Worm (Caenorhabditis elegans) whole organism, young adult: ENCODE results near the gene R09A8.5.

Source experiments
- B0019.2 ChIP-seq: fragments of 200-800 bp; sonication (Bioruptor generic); conservative IDR thresholded peaks from 2 replicates; pipeline ENCODE4 v1.3.6; 2022; ENCODE audit warnings: missing genetic modification reagents, missing genetic modification characterization, missing compliant biosample characterization
- B0261.1 ChIP-seq: sonication (generic microtip); optimal IDR thresholded peaks from 2 replicates; lab custom pipeline; 2016; ENCODE audit warnings: mild to moderate bottlenecking, missing genetic modification characterization, moderate library complexity, missing compliant biosample characterization
- C06A6.2 ChIP-seq: fragments of 200-800 bp; sonication (Bioruptor generic); conservative IDR thresholded peaks from 2 replicates; pipeline ENCODE4 v1.3.6; 2022; ENCODE audit warnings: missing genetic modification characterization, missing compliant biosample characterization
- F10E7.11 ChIP-seq: sonication (generic microtip); optimal IDR thresholded peaks from 2 replicates; lab custom pipeline; 2017; ENCODE audit warnings: mild to moderate bottlenecking, missing genetic modification characterization, moderate library complexity, missing compliant biosample characterization
- F39B2.1 ChIP-seq: fragments of 200-800 bp; sonication (Bioruptor generic); IDR thresholded peaks from 2 replicates; pipeline ENCODE4 v1.3.6; 2022; ENCODE audit warnings: missing genetic modification reagents, missing genetic modification characterization, missing compliant biosample characterization
- F55B11.4 ChIP-seq: sonication (generic microtip); optimal IDR thresholded peaks from 2 replicates; lab custom pipeline; 2016; ENCODE audit warnings: missing compliant biosample characterization, missing genetic modification characterization, borderline replicate concordance; ENCODE audit not compliant: insufficient read depth
- K11D2.4 ChIP-seq: fragments of 200-800 bp; sonication (Bioruptor generic); IDR thresholded peaks from 2 replicates; pipeline ENCODE4 v1.3.6; 2022; ENCODE audit warnings: missing genetic modification reagents, missing genetic modification characterization, missing compliant biosample characterization
- K12H6.12 ChIP-seq: fragments of 200-800 bp; sonication (Bioruptor generic); optimal IDR thresholded peaks from 2 replicates; lab custom pipeline; 2018; ENCODE audit warnings: mild to moderate bottlenecking, missing genetic modification characterization, missing compliant biosample characterization
- T07F8.4 ChIP-seq: sonication (generic microtip); optimal IDR thresholded peaks from 2 replicates; lab custom pipeline; 2016; ENCODE audit warnings: mild to moderate bottlenecking, missing genetic modification characterization, moderate library complexity, missing compliant biosample characterization
- T26A5.8 ChIP-seq: sonication (generic microtip); optimal IDR thresholded peaks from 2 replicates; lab custom pipeline; 2016; ENCODE audit warnings: missing genetic modification characterization, missing compliant biosample characterization
- Y95B8A.8 ChIP-seq: fragments of 200-800 bp; sonication (Bioruptor generic); IDR thresholded peaks from 2 replicates; pipeline ENCODE4 v1.3.6; 2022; ENCODE audit warnings: missing genetic modification reagents, missing genetic modification characterization, missing compliant biosample characterization
- akir-1 ChIP-seq: fragments of 200-800 bp; sonication (Bioruptor generic); optimal IDR thresholded peaks from 2 replicates; lab custom pipeline; 2018; ENCODE audit warnings: mild to moderate bottlenecking, missing genetic modification characterization, moderate library complexity, missing compliant biosample characterization
- bed-2 ChIP-seq: fragments of 200-800 bp; sonication (Bioruptor generic); IDR thresholded peaks from 2 replicates; pipeline ENCODE4 v1.3.6; 2022; ENCODE audit warnings: missing genetic modification reagents, missing genetic modification characterization, missing compliant biosample characterization
- ccch-3 ChIP-seq: fragments of 200-800 bp; sonication (Bioruptor generic); optimal IDR thresholded peaks from 2 replicates; lab custom pipeline; 2018; ENCODE audit warnings: mild to moderate bottlenecking, missing genetic modification characterization, missing compliant biosample characterization
- ceh-27 ChIP-seq: fragments of 200-800 bp; sonication (Bioruptor generic); optimal IDR thresholded peaks from 2 replicates; lab custom pipeline; 2018; ENCODE audit warnings: mild to moderate bottlenecking, missing genetic modification characterization, moderate library complexity, missing compliant biosample characterization
- ceh-58 ChIP-seq: fragments of 200-800 bp; sonication (Bioruptor generic); IDR thresholded peaks from 2 replicates; pipeline ENCODE4 v1.3.6; 2022; ENCODE audit warnings: missing genetic modification characterization, missing compliant biosample characterization
- chd-7 ChIP-seq: sonication (generic microtip); optimal IDR thresholded peaks from 2 replicates; lab custom pipeline; 2016; ENCODE audit warnings: mild to moderate bottlenecking, missing genetic modification characterization, moderate library complexity, missing compliant biosample characterization
- die-1 ChIP-seq: sonication (generic microtip); optimal IDR thresholded peaks from 2 replicates; lab custom pipeline; 2016; ENCODE audit warnings: missing genotype, mild to moderate bottlenecking, missing genetic modification characterization, missing compliant biosample characterization
- egrh-3 ChIP-seq: fragments of 200-800 bp; sonication (Bioruptor generic); IDR thresholded peaks from 2 replicates; pipeline ENCODE4 v1.3.6; 2022; ENCODE audit warnings: missing genetic modification reagents, missing genetic modification characterization, missing compliant biosample characterization
- ets-4 ChIP-seq: fragments of 200-800 bp; sonication (Bioruptor generic); optimal IDR thresholded peaks from 2 replicates; lab custom pipeline; 2018; ENCODE audit warnings: mild to moderate bottlenecking, missing genetic modification characterization, missing compliant biosample characterization
- hlh-12 ChIP-seq: sonication (generic microtip); optimal IDR thresholded peaks from 2 replicates; lab custom pipeline; 2016; ENCODE audit warnings: missing genetic modification characterization, missing compliant biosample characterization
- hmg-20 ChIP-seq: fragments of 200-800 bp; sonication (Bioruptor generic); IDR thresholded peaks from 2 replicates; pipeline ENCODE4 v1.3.6; 2022; ENCODE audit warnings: missing genetic modification reagents, missing genetic modification characterization, missing compliant biosample characterization
- hsf-1 ChIP-seq: fragments of 200-800 bp; sonication (Bioruptor generic); IDR thresholded peaks from 2 replicates; pipeline ENCODE4 v1.3.6; 2022; ENCODE audit warnings: missing genetic modification reagents, missing genetic modification characterization, missing compliant biosample characterization
- let-607 ChIP-seq, 2 experiments: fragments of 200-800 bp in 1 of 2; sonication (Bioruptor generic) in 1 of 2; sonication (generic microtip) in 1 of 2; optimal IDR thresholded peaks; 2 replicates each; lab custom pipeline; 2016 to 2018; ENCODE audit warnings: mild to moderate bottlenecking in 2 of 2, missing compliant biosample characterization in 2 of 2, missing genetic modification characterization in 2 of 2, moderate library complexity in 2 of 2, missing genotype in 1 of 2
- lin-35 ChIP-seq, 3 experiments: fragments of 150-350 bp in 2 of 3; sonication (generic microtip) in 1 of 3; optimal IDR thresholded peaks; 2 replicates each; lab custom pipeline; 2014 to 2018; ENCODE audit warnings: missing biosample characterization in 3 of 3, missing genetic modification characterization in 3 of 3, missing genetic modification reagents in 3 of 3
- lsy-27 ChIP-seq: sonication (generic microtip); optimal IDR thresholded peaks from 2 replicates; lab custom pipeline; 2017; ENCODE audit warnings: missing genetic modification characterization, mild to moderate bottlenecking, missing compliant biosample characterization, antibody characterized with exemption, missing genotype, borderline replicate concordance; ENCODE audit not compliant: insufficient read depth
- mel-28 ChIP-seq: sonication (generic microtip); optimal IDR thresholded peaks from 2 replicates; lab custom pipeline; 2016; ENCODE audit warnings: borderline replicate concordance, mild to moderate bottlenecking, missing genetic modification characterization, missing compliant biosample characterization
- mxl-1 ChIP-seq: sonication (generic microtip); optimal IDR thresholded peaks from 2 replicates; lab custom pipeline; 2016; ENCODE audit warnings: missing genetic modification characterization, missing compliant biosample characterization
- nfya-1 ChIP-seq: sonication (generic microtip); optimal IDR thresholded peaks from 2 replicates; lab custom pipeline; 2017; ENCODE audit warnings: antibody characterized with exemption, missing compliant biosample characterization, missing genetic modification characterization, borderline replicate concordance; ENCODE audit not compliant: insufficient read depth
- nhr-80 ChIP-seq: sonication (generic microtip); optimal IDR thresholded peaks from 2 replicates; lab custom pipeline; 2016; ENCODE audit warnings: missing genetic modification characterization, missing compliant biosample characterization
- pbrm-1 ChIP-seq: fragments of 200-800 bp; sonication (Bioruptor generic); IDR thresholded peaks from 2 replicates; pipeline ENCODE4 v1.3.6; 2022; ENCODE audit warnings: missing genetic modification reagents, missing genetic modification characterization, missing compliant biosample characterization
- snpc-3.4 ChIP-seq: sonication (generic microtip); optimal IDR thresholded peaks from 2 replicates; lab custom pipeline; 2017; ENCODE audit warnings: missing genetic modification characterization, mild to moderate bottlenecking, missing compliant biosample characterization, antibody characterized with exemption, moderate library complexity, missing genotype, missing genetic modification reagents
- tbp1 ChIP-seq: fragments of 200-800 bp; sonication (Bioruptor generic); optimal IDR thresholded peaks from 2 replicates; lab custom pipeline; 2018; ENCODE audit warnings: mild to moderate bottlenecking, missing genetic modification characterization, missing compliant biosample characterization
- tlf-1 ChIP-seq: fragments of 200-800 bp; sonication (Bioruptor generic); optimal IDR thresholded peaks from 2 replicates; lab custom pipeline; 2018; ENCODE audit warnings: mild to moderate bottlenecking, missing genetic modification characterization, missing compliant biosample characterization
- unc-62 ChIP-seq: fragments of 150-350 bp; optimal IDR thresholded peaks from 2 replicates; lab custom pipeline; 2014; ENCODE audit warnings: missing biosample characterization, missing genetic modification reagents, missing genetic modification characterization
- xnd-1 ChIP-seq: sonication (generic microtip); optimal IDR thresholded peaks from 2 replicates; lab custom pipeline; 2016; ENCODE audit warnings: missing genotype, missing genetic modification reagents, missing genetic modification characterization, missing compliant biosample characterization
- zim-3 ChIP-seq: sonication (generic microtip); optimal IDR thresholded peaks from 2 replicates; lab custom pipeline; 2017; ENCODE audit warnings: mild to moderate bottlenecking, missing genetic modification characterization, moderate library complexity, missing compliant biosample characterization
- ztf-22 ChIP-seq: fragments of 200-800 bp; sonication (Bioruptor generic); optimal IDR thresholded peaks from 2 replicates; lab custom pipeline; 2018; ENCODE audit warnings: mild to moderate bottlenecking, missing genetic modification characterization, moderate library complexity, missing compliant biosample characterization
- ztf-25 ChIP-seq: fragments of 200-800 bp; sonication (Bioruptor generic); IDR thresholded peaks from 2 replicates; pipeline ENCODE4 v1.3.6; 2022; ENCODE audit warnings: missing genetic modification reagents, missing genetic modification characterization, missing compliant biosample characterization
- ztf-6 ChIP-seq: fragments of 200-800 bp; sonication (Bioruptor generic); IDR thresholded peaks from 2 replicates; pipeline ENCODE4 v1.3.6; 2022; ENCODE audit warnings: missing genetic modification reagents, missing genetic modification characterization, missing compliant biosample characterization

R09A8.5 gene

ce11 chrX:12679603-12680002 is 39.2 kb upstream of the R09A8.5 start:
- TF ChIP-seq xnd-1 = no peak
- no peak for TF ChIP-seq K11D2.4
- TF ChIP-seq tbp1 (GFP tag; lab: Kevin White, UChicago) = no peak
- no peak for TF ChIP-seq ceh-58 (GFP tag; lab: Robert Waterston, UW)
- TF ChIP-seq C06A6.2 (GFP tag; lab: Robert Waterston, UW) = no peak
- no peak for TF ChIP-seq hmg-20 (GFP tag; lab: Robert Waterston, UW)
- no peak for TF ChIP-seq B0019.2
- no peak for TF ChIP-seq ets-4 (GFP tag; lab: Kevin White, UChicago)
- TF ChIP-seq T07F8.4 (tag; lab: Kevin White, UChicago) = no peak
- TF ChIP-seq unc-62 (GFP tag; lab: Kevin White, UChicago) = no peak
- TF ChIP-seq akir-1 (GFP tag; lab: Kevin White, UChicago) = no peak
- TF ChIP-seq F10E7.11 (tag; lab: Kevin White, UChicago) = no peak
- no peak for TF ChIP-seq mxl-1 (tag; lab: Kevin White, UChicago)
- no peak for TF ChIP-seq K12H6.12 (tag; lab: Kevin White, UChicago)
- no peak for TF ChIP-seq lsy-27 (tag; lab: Kevin White, UChicago)
- no peak for TF ChIP-seq zim-3 (tag; lab: Kevin White, UChicago)
- no peak for TF ChIP-seq T26A5.8 (tag; lab: Kevin White, UChicago)
- TF ChIP-seq ztf-22 (GFP tag; lab: Kevin White, UChicago) = no peak
- TF ChIP-seq, all 124 proteins: peak for 0

- no peak for TF ChIP-seq mxl-1 (tag; lab: Kevin White, UChicago)
- no peak for TF ChIP-seq K11D2.4
- TF ChIP-seq ccch-3 (GFP tag; lab: Kevin White, UChicago) = no peak
- no peak for TF ChIP-seq nfya-1 (tag; lab: Kevin White, UChicago)
- TF ChIP-seq snpc-3.4 (tag; lab: Kevin White, UChicago) = no peak
- TF ChIP-seq lsy-27 (tag; lab: Kevin White, UChicago) = no peak
- no peak for TF ChIP-seq lin-35 (GFP tag; optimal IDR thresholded peaks at IDR 0.05; lab: Kevin White, UChicago)
These were observed 38.2 kb upstream of the R09A8.5 start, which contains the start of gene adt-1 for ce11 chrX:12678532-12678931. adt-1 (plus strand) TSS chrX:12678832.

ce11 chrX:12677113-12677512 is 36.8 kb upstream of the R09A8.5 start:
- TF ChIP-seq ztf-25 = no peak

- no peak for TF ChIP-seq lsy-27 (tag; lab: Kevin White, UChicago)
- TF ChIP-seq F39B2.1 = no peak
- no peak for TF ChIP-seq mel-28 (tag; lab: Kevin White, UChicago)
- no peak for TF ChIP-seq die-1 (tag; lab: Kevin White, UChicago)
- no peak for TF ChIP-seq chd-7 (tag; lab: Kevin White, UChicago)
- TF ChIP-seq nhr-80 (tag; lab: Kevin White, UChicago) = peak; percentile 22
- no peak for TF ChIP-seq ceh-58 (GFP tag; lab: Robert Waterston, UW)
- no peak for TF ChIP-seq tlf-1 (GFP tag; lab: Kevin White, UChicago)
- no peak for TF ChIP-seq egrh-3 (GFP tag; lab: Robert Waterston, UW)
- TF ChIP-seq pbrm-1 = no peak
- no peak for TF ChIP-seq bed-2 (GFP tag; lab: Robert Waterston, UW)
- no peak for TF ChIP-seq ceh-27 (GFP tag; lab: Kevin White, UChicago)
- no peak for TF ChIP-seq B0019.2
- TF ChIP-seq F55B11.4 (tag; lab: Kevin White, UChicago) = no peak
- TF ChIP-seq hsf-1 (GFP tag; lab: Robert Waterston, UW) = 0 out of 2 replicates have a peak, but pooled peaks have one; percentile 28
- TF ChIP-seq let-607 (tag; optimal IDR thresholded peaks at IDR 0.05; lab: Kevin White, UChicago) = peak in 1 of 2 experiments; percentile 5
- TF ChIP-seq B0261.1 (tag; lab: Kevin White, UChicago) = no peak
- TF ChIP-seq Y95B8A.8 (GFP tag; lab: Robert Waterston, UW) = no peak
- TF ChIP-seq ztf-6 (GFP tag; lab: Robert Waterston, UW) = no peak
- TF ChIP-seq hlh-12 (tag; lab: Kevin White, UChicago) = no peak
These were observed 31.4 kb upstream of the R09A8.5 start for ce11 chrX:12671638-12672290.
